Fruit fly (Drosophila melanogaster) whole organism, embryonic: ENCODE measurements around the gene CG7276.

Experiments
- Atf-2 ChIP-seq: fragments of 200-800 bp; sonication (Bioruptor generic); optimal IDR thresholded peaks from 2 replicates; lab custom pipeline; 2016; ENCODE audit warnings: missing biosample characterization, missing genetic modification characterization
- BEAF-32 ChIP-seq: fragments of 200-800 bp; sonication (Bioruptor generic); optimal IDR thresholded peaks from 3 replicates; lab custom pipeline; 2017; ENCODE audit warnings: missing biosample characterization, missing genetic modification characterization, mild to moderate bottlenecking, moderate library complexity, missing genetic modification reagents
- CG11695 ChIP-seq: fragments of 200-800 bp; sonication (Bioruptor generic); IDR thresholded peaks from 3 replicates; pipeline ENCODE4 v1.3.6; 2022; ENCODE audit warnings: missing biosample characterization, missing genetic modification characterization
- CG12104 ChIP-seq: fragments of 200-800 bp; sonication (Bioruptor generic); optimal IDR thresholded peaks from 3 replicates; lab custom pipeline; 2016; ENCODE audit warnings: missing biosample characterization, missing genetic modification characterization
- CG12769 ChIP-seq: fragments of 200-800 bp; sonication (Bioruptor generic); optimal IDR thresholded peaks from 2 replicates; lab custom pipeline; 2019; ENCODE audit warnings: missing biosample characterization, mild to moderate bottlenecking, missing genetic modification characterization, moderate library complexity
- CG14441 ChIP-seq: fragments of 200-800 bp; sonication (Bioruptor generic); IDR thresholded peaks from 2 replicates; pipeline ENCODE4 v1.3.6; 2022; ENCODE audit warnings: missing biosample characterization, missing genetic modification characterization
- CG15073 ChIP-seq: fragments of 200-800 bp; sonication (Bioruptor generic); optimal IDR thresholded peaks from 2 replicates; lab custom pipeline; 2016; ENCODE audit warnings: missing biosample characterization, missing genetic modification characterization
- CG1602 ChIP-seq: fragments of 200-800 bp; sonication (Bioruptor generic); optimal IDR thresholded peaks from 3 replicates; lab custom pipeline; 2016; ENCODE audit warnings: missing biosample characterization, missing genetic modification characterization
- CG16815 ChIP-seq: fragments of 200-800 bp; sonication (Bioruptor generic); optimal IDR thresholded peaks from 3 replicates; lab custom pipeline; 2017; ENCODE audit warnings: missing biosample characterization, mild to moderate bottlenecking, missing genetic modification characterization
- CG17361 ChIP-seq: fragments of 200-800 bp; sonication (Bioruptor generic); IDR thresholded peaks from 3 replicates; pipeline ENCODE4 v1.3.6; 2022; ENCODE audit warnings: missing biosample characterization, missing genetic modification characterization
- CG17802 ChIP-seq: fragments of 200-800 bp; sonication (Bioruptor generic); optimal IDR thresholded peaks from 2 replicates; lab custom pipeline; 2018; ENCODE audit warnings: missing biosample characterization, mild to moderate bottlenecking, missing genetic modification characterization, moderate library complexity
- CG17829 ChIP-seq: fragments of 200-800 bp; optimal IDR thresholded peaks from 2 replicates; lab custom pipeline; 2019; ENCODE audit warnings: missing biosample characterization, mild to moderate bottlenecking, missing genetic modification characterization, moderate library complexity
- CG3065 ChIP-seq: fragments of 200-800 bp; sonication (Bioruptor generic); optimal IDR thresholded peaks from 2 replicates; lab custom pipeline; 2016; ENCODE audit warnings: missing biosample characterization, missing genetic modification characterization
- CG31388 ChIP-seq: fragments of 200-800 bp; sonication (Bioruptor generic); optimal IDR thresholded peaks from 2 replicates; lab custom pipeline; 2016; ENCODE audit warnings: missing biosample characterization, missing genetic modification characterization
- CG4617 ChIP-seq: fragments of 200-800 bp; sonication (Bioruptor generic); optimal IDR thresholded peaks from 3 replicates; lab custom pipeline; 2016; ENCODE audit warnings: missing biosample characterization, missing genetic modification characterization, borderline replicate concordance
- CG6272 ChIP-seq: fragments of 200-800 bp; sonication (Bioruptor generic); IDR thresholded peaks from 2 replicates; pipeline ENCODE4 v1.3.6; 2022; ENCODE audit warnings: missing biosample characterization, missing genetic modification characterization
- CG6683 ChIP-seq: fragments of 200-800 bp; sonication (Bioruptor generic); optimal IDR thresholded peaks from 2 replicates; lab custom pipeline; 2017; ENCODE audit warnings: missing biosample characterization, mild to moderate bottlenecking, missing genetic modification characterization, missing genetic modification reagents
- CG7357 ChIP-seq: fragments of 200-800 bp; sonication (Bioruptor generic); IDR thresholded peaks from 3 replicates; pipeline ENCODE4 v1.3.6; 2022; ENCODE audit warnings: missing biosample characterization, missing genetic modification characterization
- CG8765 ChIP-seq: fragments of 200-800 bp; sonication (Bioruptor generic); IDR thresholded peaks from 2 replicates; pipeline ENCODE4 v1.3.6; 2022; ENCODE audit warnings: missing biosample characterization, missing genetic modification characterization
- CTCF ChIP-seq: fragments of 200-800 bp; sonication (Bioruptor generic); optimal IDR thresholded peaks from 2 replicates; lab custom pipeline; 2017; ENCODE audit warnings: missing biosample characterization, mild to moderate bottlenecking, missing genetic modification characterization, moderate library complexity
- Dek ChIP-seq: fragments of 200-800 bp; sonication (Bioruptor generic); optimal IDR thresholded peaks from 3 replicates; lab custom pipeline; 2019; ENCODE audit warnings: missing biosample characterization, mild to moderate bottlenecking, missing genetic modification characterization, moderate library complexity
- Dref ChIP-seq: fragments of 200-800 bp; sonication (Bioruptor generic); IDR thresholded peaks from 2 replicates; pipeline ENCODE4 v1.3.6; 2022; ENCODE audit warnings: missing biosample characterization, missing genetic modification characterization
- E2f1 ChIP-seq: fragments of 200-800 bp; sonication (Bioruptor generic); IDR thresholded peaks from 2 replicates; pipeline ENCODE4 v1.3.6; 2022; ENCODE audit warnings: missing biosample characterization, missing genetic modification characterization
- Gug ChIP-seq: fragments of 200-800 bp; sonication (Bioruptor generic); IDR thresholded peaks from 4 replicates; pipeline ENCODE4 v1.3.6; 2022; ENCODE audit warnings: missing biosample characterization, missing genetic modification characterization
- HLH3B ChIP-seq: fragments of 200-800 bp; sonication (Bioruptor generic); IDR thresholded peaks from 2 replicates; pipeline ENCODE4 v1.3.6; 2022; ENCODE audit warnings: missing biosample characterization, missing genetic modification characterization
- HLHmδ ChIP-seq: fragments of 200-800 bp; sonication (Bioruptor generic); optimal IDR thresholded peaks from 2 replicates; lab custom pipeline; 2018; ENCODE audit warnings: missing biosample characterization, mild to moderate bottlenecking, missing genetic modification characterization, moderate library complexity
- Hey ChIP-seq: fragments of 200-800 bp; sonication (Bioruptor generic); optimal IDR thresholded peaks from 3 replicates; lab custom pipeline; 2018; ENCODE audit warnings: missing biosample characterization, mild to moderate bottlenecking, missing genetic modification characterization
- Kr ChIP-seq: fragments of 200-800 bp; sonication (Bioruptor generic); optimal IDR thresholded peaks from 2 replicates; lab custom pipeline; 2017; ENCODE audit warnings: missing biosample characterization, mild to moderate bottlenecking, missing genetic modification characterization
- PHDP ChIP-seq: fragments of 200-800 bp; sonication (Bioruptor generic); optimal IDR thresholded peaks from 3 replicates; lab custom pipeline; 2018; ENCODE audit warnings: missing biosample characterization, mild to moderate bottlenecking, missing genetic modification characterization, moderate library complexity
- Rfx ChIP-seq: fragments of 200-800 bp; sonication (Bioruptor generic); IDR thresholded peaks from 2 replicates; pipeline ENCODE4 v1.3.6; 2022; ENCODE audit warnings: missing biosample characterization, missing genetic modification characterization
- Sox100B ChIP-seq: fragments of 200-800 bp; sonication (Bioruptor generic); optimal IDR thresholded peaks from 3 replicates; lab custom pipeline; 2018; ENCODE audit warnings: missing biosample characterization, mild to moderate bottlenecking, missing genetic modification characterization
- Tbp ChIP-seq: fragments of >200 bp; optimal IDR thresholded peaks from 2 replicates; lab custom pipeline; 2018; ENCODE audit warnings: missing biosample characterization, missing genetic modification characterization
- Usf ChIP-seq: fragments of 200-800 bp; sonication (Bioruptor generic); optimal IDR thresholded peaks from 2 replicates; lab custom pipeline; 2017; ENCODE audit warnings: missing genotype, missing biosample characterization, missing genetic modification characterization
- br ChIP-seq: fragments of >200 bp; optimal IDR thresholded peaks from 2 replicates; lab custom pipeline; 2017
- cg ChIP-seq: fragments of 200-800 bp; sonication (Bioruptor generic); optimal IDR thresholded peaks from 3 replicates; lab custom pipeline; 2019; ENCODE audit warnings: missing biosample characterization, mild to moderate bottlenecking, missing genetic modification characterization, moderate library complexity
- crc ChIP-seq: fragments of 200-800 bp; sonication (Bioruptor generic); optimal IDR thresholded peaks from 2 replicates; lab custom pipeline; 2016; ENCODE audit warnings: missing biosample characterization, missing genetic modification characterization
- dpn ChIP-seq, 2 experiments: fragments of 200-800 bp; sonication (Bioruptor generic); optimal IDR thresholded peaks; 3 replicates each; lab custom pipeline; 2016; ENCODE audit warnings: missing biosample characterization in 2 of 2, missing genetic modification characterization in 2 of 2
- ems ChIP-seq: fragments of 200-800 bp; sonication (Bioruptor generic); optimal IDR thresholded peaks from 3 replicates; lab custom pipeline; 2016; ENCODE audit warnings: missing biosample characterization, missing genetic modification characterization
- eve ChIP-seq, 2 experiments: fragments of >200 bp; optimal IDR thresholded peaks; 2 replicates each; lab custom pipeline; 2017; ENCODE audit warnings: missing biosample characterization in 2 of 2, missing genetic modification characterization in 2 of 2
- gce ChIP-seq: fragments of 200-800 bp; sonication (Bioruptor generic); IDR thresholded peaks from 3 replicates; pipeline ENCODE4 v1.3.6; 2022; ENCODE audit warnings: missing biosample characterization, missing genetic modification characterization
- gsb-n ChIP-seq: fragments of 200-800 bp; sonication (Bioruptor generic); optimal IDR thresholded peaks from 3 replicates; lab custom pipeline; 2018; ENCODE audit warnings: missing biosample characterization, mild to moderate bottlenecking, missing genetic modification characterization
- her ChIP-seq: fragments of 200-800 bp; sonication (Bioruptor generic); optimal IDR thresholded peaks from 2 replicates; lab custom pipeline; 2016; ENCODE audit warnings: missing biosample characterization, missing genetic modification characterization
- lab ChIP-seq: fragments of 200-800 bp; sonication (Bioruptor generic); optimal IDR thresholded peaks from 3 replicates; lab custom pipeline; 2017; ENCODE audit warnings: missing biosample characterization, missing genetic modification characterization, mild to moderate bottlenecking, moderate library complexity, missing genetic modification reagents
- mam ChIP-seq: fragments of 200-800 bp; sonication (Bioruptor generic); optimal IDR thresholded peaks from 3 replicates; lab custom pipeline; 2016; ENCODE audit warnings: missing biosample characterization, missing genetic modification characterization
- pan ChIP-seq, 4 experiments: fragments of >200 bp in 3 of 4; fragments of 200-800 bp in 1 of 4; sonication (Bioruptor generic) in 1 of 4; optimal IDR thresholded peaks in 3 of 4; IDR thresholded peaks in 1 of 4; 2 replicates each; pipeline versions ENCODE4 v1.3.6 to Lab custom; 2017 to 2022; ENCODE audit warnings: missing biosample characterization in 2 of 4, missing genetic modification characterization in 2 of 4, mixed read lengths in 1 of 4
- ro ChIP-seq: fragments of 200-800 bp; sonication (Bioruptor generic); IDR thresholded peaks from 2 replicates; pipeline ENCODE4 v1.3.6; 2022; ENCODE audit warnings: missing biosample characterization, missing genetic modification characterization
- salm ChIP-seq: fragments of 200-800 bp; sonication (Bioruptor generic); optimal IDR thresholded peaks from 2 replicates; lab custom pipeline; 2018; ENCODE audit warnings: missing biosample characterization, mild to moderate bottlenecking, missing genetic modification characterization
- sens-2 ChIP-seq: fragments of 200-800 bp; sonication (Bioruptor generic); IDR thresholded peaks from 2 replicates; pipeline ENCODE4 v1.3.6; 2022; ENCODE audit warnings: missing biosample characterization, missing genetic modification characterization
- ssp ChIP-seq: fragments of 200-800 bp; sonication (Bioruptor generic); IDR thresholded peaks from 2 replicates; pipeline ENCODE4 v1.3.6; 2022; ENCODE audit warnings: missing biosample characterization, missing genetic modification characterization
- vnd ChIP-seq: fragments of 200-800 bp; sonication (Bioruptor generic); IDR thresholded peaks from 3 replicates; pipeline ENCODE4 v1.3.6; 2022; ENCODE audit warnings: missing biosample characterization, missing genetic modification characterization; ENCODE audit not compliant: partially characterized antibody

Gene CG7276

DNA sequence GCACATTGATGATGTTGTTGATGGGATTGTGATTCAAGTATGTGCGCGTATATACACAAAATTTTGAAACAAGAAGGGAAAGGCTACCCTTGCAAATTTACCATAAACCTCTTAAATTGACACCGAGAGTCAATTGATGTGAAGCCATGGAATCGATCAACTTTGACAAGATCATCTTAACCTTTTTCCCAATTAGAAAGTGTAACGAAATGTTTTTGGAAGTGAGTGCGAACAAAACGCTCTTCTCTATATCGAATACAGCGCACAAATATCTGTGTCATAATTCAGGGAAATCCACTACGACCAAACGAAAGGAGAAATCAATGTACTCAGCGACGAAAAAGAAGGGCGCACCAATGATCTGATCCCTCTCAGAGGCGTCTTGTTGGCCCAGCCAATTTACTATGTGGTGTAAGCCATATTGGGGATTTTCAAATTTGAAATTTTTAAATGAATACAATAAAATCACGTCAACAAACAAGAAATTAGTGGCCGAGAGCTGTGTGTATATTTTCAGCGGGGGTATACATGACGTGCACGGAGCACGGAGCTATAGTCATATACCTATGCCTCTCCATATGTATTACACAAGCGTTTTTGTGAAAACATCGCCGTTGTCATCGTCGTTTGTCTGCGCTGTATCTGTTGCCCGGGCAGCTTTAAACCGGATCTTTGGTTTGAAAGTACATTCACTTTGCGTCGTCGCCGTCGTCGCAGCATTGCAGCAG, 35.6 kb downstream of the CG7276 start (continued):
- TF ChIP-seq E2f1 (GFP tag; lab: Robert Waterston, UW) (0 out of 2 replicates have a peak, but pooled peaks have one; percentile 21), cg (GFP tag; lab: Kevin White, UChicago) (no peak), CG15073 (GFP tag; lab: Kevin White, UChicago) (no peak), sens-2 (GFP tag; lab: Robert Waterston, UW) (peak; percentile 40; the same call in 1 of the 2 replicates), CG4617 (GFP tag; lab: Kevin White, UChicago) (no peak), CG17361 (GFP tag; lab: Robert Waterston, UW) (no peak), her (GFP tag; lab: Kevin White, UChicago) (peak; percentile 34), CG12769 (tag; lab: Kevin White, UChicago) (no peak), gsb-n (peak; percentile 59), PHDP (tag; lab: Kevin White, UChicago) (peak; percentile 33), ems (peak; percentile 26), CG3065 (GFP tag; lab: Kevin White, UChicago) (no peak), salm (tag; lab: Kevin White, UChicago) (no peak), CG16815 (GFP tag; lab: Kevin White, UChicago) (no peak), Rfx (GFP tag; lab: Robert Waterston, UW) (peak; percentile 43), CG1602 (GFP tag; lab: Kevin White, UChicago) (no peak), CTCF (GFP tag; lab: Kevin White, UChicago) (no peak), Gug (GFP tag; lab: Robert Waterston, UW) (0 out of 4 replicates have a peak, but pooled peaks have one; percentile 25), ro (GFP tag; lab: Robert Waterston, UW) (no peak), Kr (GFP tag; lab: Kevin White, UChicago) (no peak), CG12104 (GFP tag; lab: Kevin White, UChicago) (no peak), Tbp (GFP tag; lab: Kevin White, UChicago) (no peak), CG14441 (GFP tag; lab: Robert Waterston, UW) (peak; percentile 49; the same call in 1 of the 2 replicates), lab (GFP tag; lab: Kevin White, UChicago) (peak; percentile 61), CG6683 (GFP tag; lab: Kevin White, UChicago) (no peak), CG31388 (peak; percentile 10), CG11695 (no peak), eve (GFP tag; optimal IDR thresholded peaks at IDR 0.05; lab: Kevin White, UChicago) (peak in 1 of 2 experiments; percentile 93), gce (GFP tag; lab: Robert Waterston, UW) (peak; percentile 8; the same call in 1 of the 3 replicates), br (lab: Kevin White, UChicago) (no peak), ssp (GFP tag; lab: Robert Waterston, UW) (no peak), pan (optimal IDR thresholded peaks at IDR 0.05; lab: Kevin White, UChicago) (no peak), pan (GFP tag; optimal IDR thresholded peaks at IDR 0.05 in 1 of 2, IDR thresholded peaks at IDR 0.05 in 1 of 2) (peak in 1 of 2 experiments; percentile 22), Atf-2 (GFP tag; lab: Kevin White, UChicago) (no peak), BEAF-32 (GFP tag; lab: Kevin White, UChicago) (no peak), mam (GFP tag; lab: Kevin White, UChicago) (peak; percentile 52), Hey (tag; lab: Kevin White, UChicago) (no peak), CG6272 (GFP tag; lab: Robert Waterston, UW) (no peak), vnd (GFP tag; lab: Robert Waterston, UW) (no peak), CG7357 (GFP tag; lab: Robert Waterston, UW) (0 out of 3 replicates have a peak, but pooled peaks have one; percentile 8), CG17802 (peak; percentile 46), Dref (GFP tag; lab: Robert Waterston, UW) (no peak), HLHmδ (GFP tag; lab: Kevin White, UChicago) (no peak), Dek (tag; lab: Kevin White, UChicago) (no peak), crc (GFP tag; lab: Kevin White, UChicago) (no peak), dpn (GFP tag; optimal IDR thresholded peaks at IDR 0.05; lab: Kevin White, UChicago) (peak in 1 of 2 experiments; percentile 4), Sox100B (GFP tag; lab: Kevin White, UChicago) (peak; percentile 28), Usf (GFP tag; lab: Kevin White, UChicago) (no peak), CG17829 (tag; lab: Kevin White, UChicago) (peak; percentile 42), HLH3B (GFP tag; lab: Robert Waterston, UW) (peak; percentile 57), CG8765 (GFP tag; lab: Robert Waterston, UW) (no peak)
